Fruit fly (Drosophila melanogaster) whole organism, pupa: Measurements from ENCODE around the gene boss.

Experiments used
- CG10348 ChIP-seq: fragments of 200-800 bp; sonication (Bioruptor generic); IDR thresholded peaks from 2 replicates; pipeline ENCODE4 v1.3.6; 2022; ENCODE audit warnings: missing biosample characterization, missing genetic modification characterization
- CG12605 ChIP-seq: fragments of 200-800 bp; sonication (Bioruptor generic); IDR thresholded peaks from 2 replicates; pipeline ENCODE4 v1.3.6; 2022; ENCODE audit warnings: missing biosample characterization, missing genetic modification characterization
- CG13204 ChIP-seq: fragments of 200-800 bp; sonication (Bioruptor generic); optimal IDR thresholded peaks from 2 replicates; lab custom pipeline; 2018; ENCODE audit warnings: missing biosample characterization, mild to moderate bottlenecking, missing genetic modification characterization, moderate library complexity
- CG14655 ChIP-seq: fragments of 200-800 bp; sonication (Bioruptor generic); optimal IDR thresholded peaks from 3 replicates; lab custom pipeline; 2017; ENCODE audit warnings: mild to moderate bottlenecking, missing biosample characterization, missing genetic modification reagents, missing genetic modification characterization
- CG15710 ChIP-seq: fragments of 200-800 bp; sonication (Bioruptor generic); optimal IDR thresholded peaks from 2 replicates; lab custom pipeline; 2018; ENCODE audit warnings: missing biosample characterization, mild to moderate bottlenecking, missing genetic modification characterization, moderate library complexity
- CG17806 ChIP-seq: fragments of 200-800 bp; sonication (Bioruptor generic); optimal IDR thresholded peaks from 2 replicates; lab custom pipeline; 2018; ENCODE audit warnings: missing biosample characterization, mild to moderate bottlenecking, missing genetic modification characterization, moderate library complexity
- CG32121 ChIP-seq: fragments of 200-800 bp; sonication (Bioruptor generic); IDR thresholded peaks from 2 replicates; pipeline ENCODE4 v1.3.6; 2022; ENCODE audit warnings: missing biosample characterization, missing genetic modification characterization
- CG34367 ChIP-seq: fragments of 200-800 bp; sonication (Bioruptor generic); optimal IDR thresholded peaks from 2 replicates; lab custom pipeline; 2018; ENCODE audit warnings: missing biosample characterization, mild to moderate bottlenecking, missing genetic modification characterization
- CG4496 ChIP-seq: fragments of 200-800 bp; sonication (Bioruptor generic); IDR thresholded peaks from 3 replicates; pipeline ENCODE4 v1.3.6; 2022; ENCODE audit warnings: missing biosample characterization, missing genetic modification characterization
- CG8159 ChIP-seq: fragments of 200-800 bp; sonication (Bioruptor generic); optimal IDR thresholded peaks from 3 replicates; lab custom pipeline; 2018; ENCODE audit warnings: missing biosample characterization, mild to moderate bottlenecking, missing genetic modification characterization, moderate library complexity
- CG8301 ChIP-seq: fragments of 200-800 bp; sonication (Bioruptor generic); optimal IDR thresholded peaks from 2 replicates; lab custom pipeline; 2018; ENCODE audit warnings: missing biosample characterization, mild to moderate bottlenecking, missing genetic modification characterization
- CG9948 ChIP-seq: fragments of 200-800 bp; sonication (Bioruptor generic); optimal IDR thresholded peaks from 2 replicates; lab custom pipeline; 2018; ENCODE audit warnings: missing biosample characterization, mild to moderate bottlenecking, missing genetic modification characterization, moderate library complexity
- D1 ChIP-seq: fragments of 200-800 bp; sonication (Bioruptor generic); optimal IDR thresholded peaks from 2 replicates; lab custom pipeline; 2018; ENCODE audit warnings: missing biosample characterization, mild to moderate bottlenecking, missing genetic modification characterization, moderate library complexity
- EcR ChIP-seq: fragments of 200-800 bp; sonication (Bioruptor generic); optimal IDR thresholded peaks from 3 replicates; lab custom pipeline; 2019; ENCODE audit warnings: missing biosample characterization, missing genetic modification characterization, mild to moderate bottlenecking, moderate library complexity, missing genetic modification reagents
- Ets98B ChIP-seq: fragments of 200-800 bp; sonication (Bioruptor generic); IDR thresholded peaks from 2 replicates; pipeline ENCODE4 v1.3.6; 2022; ENCODE audit warnings: missing biosample characterization, missing genetic modification characterization
- Pif1A ChIP-seq: fragments of 200-800 bp; sonication (Bioruptor generic); optimal IDR thresholded peaks from 3 replicates; lab custom pipeline; 2016; ENCODE audit warnings: missing biosample characterization, missing genetic modification characterization
- Pif1B ChIP-seq: fragments of 200-800 bp; sonication (Bioruptor generic); optimal IDR thresholded peaks from 3 replicates; lab custom pipeline; 2016; ENCODE audit warnings: missing biosample characterization, missing genetic modification characterization
- Snoo ChIP-seq: fragments of 200-800 bp; sonication (Bioruptor generic); optimal IDR thresholded peaks from 3 replicates; lab custom pipeline; 2017; ENCODE audit warnings: missing biosample characterization, mild to moderate bottlenecking, missing genetic modification characterization, inconsistent platforms
- fd96Ca ChIP-seq: fragments of 200-800 bp; sonication (Bioruptor generic); IDR thresholded peaks from 3 replicates; pipeline ENCODE4 v1.3.6; 2022; ENCODE audit warnings: missing biosample characterization, missing genetic modification characterization
- gl ChIP-seq: fragments of 200-800 bp; sonication (Bioruptor generic); optimal IDR thresholded peaks from 2 replicates; lab custom pipeline; 2018; ENCODE audit warnings: missing biosample characterization, mild to moderate bottlenecking, missing genetic modification characterization
- rn ChIP-seq: fragments of 200-800 bp; sonication (Bioruptor generic); IDR thresholded peaks from 2 replicates; pipeline ENCODE4 v1.3.6; 2022; ENCODE audit warnings: missing biosample characterization, missing genetic modification characterization

boss gene

DNA sequence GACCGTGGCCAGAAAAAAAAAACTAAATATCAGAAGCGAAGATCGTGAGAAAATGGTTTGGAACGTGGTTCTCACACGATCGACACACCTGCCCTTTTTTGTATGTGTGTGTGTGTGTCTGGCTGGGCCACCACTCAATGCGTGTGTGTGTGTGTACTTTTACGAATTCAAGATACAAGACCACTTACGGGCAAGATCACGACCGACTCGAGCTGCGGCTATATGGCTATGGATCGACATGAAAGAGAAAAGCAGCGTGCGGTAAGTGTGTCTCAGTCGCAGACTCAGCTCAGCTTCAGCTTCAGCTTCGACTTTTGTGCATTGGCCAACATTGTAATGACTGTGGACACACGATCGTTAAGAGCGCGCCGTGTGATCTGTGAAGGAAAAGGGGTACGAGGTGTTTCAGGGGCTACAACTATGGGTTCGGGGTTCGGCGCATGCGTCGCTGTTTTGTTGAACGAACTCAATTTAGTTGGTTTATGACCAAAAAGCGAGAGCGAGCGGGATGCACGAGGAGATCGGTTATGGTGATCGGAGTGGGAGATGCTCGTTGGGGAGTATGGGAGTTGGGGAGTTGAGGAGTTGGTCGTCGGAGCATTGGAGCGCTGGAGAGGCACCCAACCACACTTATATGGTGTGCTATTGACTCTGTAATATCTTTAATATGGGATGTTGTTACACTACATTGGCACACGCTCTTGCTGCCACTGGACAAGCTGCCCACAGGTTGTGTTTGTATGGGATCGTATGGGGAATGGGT lies 41.0 kb downstream of the boss start:
- TF ChIP-seq CG4496 (no peak), Pif1A (GFP tag; lab: Kevin White, UChicago) (peak; percentile 24), CG14655 (GFP tag; lab: Kevin White, UChicago) (no peak), CG34367 (no peak), gl (tag; lab: Kevin White, UChicago) (no peak), CG8159 (tag; lab: Kevin White, UChicago) (no peak), EcR (GFP tag; lab: Kevin White, UChicago) (peak; percentile 53), Pif1B (GFP tag; lab: Kevin White, UChicago) (peak; percentile 38), fd96Ca (GFP tag; lab: Robert Waterston, UW) (no peak), CG13204 (GFP tag; lab: Kevin White, UChicago) (peak; percentile 75), CG17806 (no peak), rn (no peak), CG32121 (no peak), CG10348 (GFP tag; lab: Robert Waterston, UW) (no peak), CG9948 (tag; lab: Kevin White, UChicago) (no peak), CG12605 (GFP tag; lab: Robert Waterston, UW) (no peak)

dm6 chr3R:26004377-26005000 lies 42.7 kb downstream of the boss start:
- no peak for TF ChIP-seq CG8301
- TF ChIP-seq CG32121 = 0 out of 2 replicates have a peak, but pooled peaks have one; percentile 12
- no peak for TF ChIP-seq fd96Ca (GFP tag; lab: Robert Waterston, UW)
- TF ChIP-seq CG34367 = peak; percentile 32
- TF ChIP-seq CG8159 (tag; lab: Kevin White, UChicago) = peak; percentile 69
- TF ChIP-seq Pif1A (GFP tag; lab: Kevin White, UChicago) = peak; percentile 34
- TF ChIP-seq CG15710 (tag; lab: Kevin White, UChicago) = peak; percentile 53
- peak; percentile 89 for TF ChIP-seq CG13204 (GFP tag; lab: Kevin White, UChicago)
- TF ChIP-seq EcR (GFP tag; lab: Kevin White, UChicago) = peak; percentile 85
- TF ChIP-seq CG14655 (GFP tag; lab: Kevin White, UChicago) = no peak
- peak; percentile 10 for TF ChIP-seq D1
- peak; percentile 82 for TF ChIP-seq gl (tag; lab: Kevin White, UChicago)
- TF ChIP-seq Pif1B (GFP tag; lab: Kevin White, UChicago) = no peak
- TF ChIP-seq CG17806 = peak; percentile 20
- peak; percentile 32; the same call in 1 of the 2 replicates for TF ChIP-seq CG12605 (GFP tag; lab: Robert Waterston, UW)
- no peak for TF ChIP-seq Ets98B (GFP tag; lab: Robert Waterston, UW)
- TF ChIP-seq rn = no peak

DNA sequence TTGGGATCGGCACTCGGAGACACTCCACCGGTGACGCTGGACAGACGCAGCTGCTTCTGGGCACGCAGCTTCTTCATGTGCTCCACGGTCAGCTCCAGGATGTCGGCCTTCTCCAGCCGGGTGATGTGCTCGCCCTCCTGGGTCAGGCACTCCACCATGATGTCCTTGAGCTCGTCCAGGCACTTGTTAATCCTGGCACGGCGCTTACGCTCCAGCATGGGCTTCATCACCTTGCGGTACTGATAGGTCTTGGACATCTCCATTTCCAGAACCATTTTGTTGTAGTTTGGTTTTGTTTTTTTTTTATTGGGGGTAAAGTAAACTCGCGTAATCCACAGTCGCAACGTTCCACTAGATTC lies 43.8 kb downstream of the boss start:
- no peak for TF ChIP-seq CG4496
- TF ChIP-seq rn = no peak
- no peak for TF ChIP-seq CG10348 (GFP tag; lab: Robert Waterston, UW)
- TF ChIP-seq CG9948 (tag; lab: Kevin White, UChicago) = no peak
- no peak for TF ChIP-seq CG34367
- TF ChIP-seq CG17806 = no peak
- TF ChIP-seq Pif1A (GFP tag; lab: Kevin White, UChicago) = no peak
- TF ChIP-seq CG8159 (tag; lab: Kevin White, UChicago) = no peak
- TF ChIP-seq Snoo (tag; lab: Kevin White, UChicago) = no peak
- no peak for TF ChIP-seq EcR (GFP tag; lab: Kevin White, UChicago)
- TF ChIP-seq fd96Ca (GFP tag; lab: Robert Waterston, UW) = no peak
- no peak for TF ChIP-seq CG8301
- TF ChIP-seq CG12605 (GFP tag; lab: Robert Waterston, UW) = no peak
- TF ChIP-seq CG32121 = no peak
- no peak for TF ChIP-seq CG13204 (GFP tag; lab: Kevin White, UChicago)
- TF ChIP-seq CG15710 (tag; lab: Kevin White, UChicago) = no peak
- no peak for TF ChIP-seq Pif1B (GFP tag; lab: Kevin White, UChicago)
- TF ChIP-seq CG14655 (GFP tag; lab: Kevin White, UChicago) = no peak
- TF ChIP-seq, all 21 proteins: peak for 0

dm6 chr3R:26005978-26006934 lies 44.5 kb downstream of the boss start:
- peak; percentile 12 for TF ChIP-seq CG14655 (GFP tag; lab: Kevin White, UChicago)
- TF ChIP-seq Snoo (tag; lab: Kevin White, UChicago) = peak; percentile 37
- peak; percentile 35 for TF ChIP-seq CG34367
- TF ChIP-seq gl (tag; lab: Kevin White, UChicago) = peak; percentile 60
- TF ChIP-seq EcR (GFP tag; lab: Kevin White, UChicago) = peak; percentile 94
- peak; percentile 11 for TF ChIP-seq CG17806
- peak; percentile 40 for TF ChIP-seq CG8159 (tag; lab: Kevin White, UChicago)
- TF ChIP-seq CG12605 (GFP tag; lab: Robert Waterston, UW) = peak; percentile 37
- no peak for TF ChIP-seq CG9948 (tag; lab: Kevin White, UChicago)
- TF ChIP-seq CG8301 = peak; percentile 14
- peak; percentile 48; the same call in 2 of the 3 replicates for TF ChIP-seq CG4496
- TF ChIP-seq Pif1A (GFP tag; lab: Kevin White, UChicago) = peak; percentile 11
- peak; percentile 50 for TF ChIP-seq CG15710 (tag; lab: Kevin White, UChicago)
- TF ChIP-seq D1 = no peak
- no peak for TF ChIP-seq CG10348 (GFP tag; lab: Robert Waterston, UW)
- TF ChIP-seq fd96Ca (GFP tag; lab: Robert Waterston, UW) = peak; percentile 62; the same call in 2 of the 3 replicates
- TF ChIP-seq Pif1B (GFP tag; lab: Kevin White, UChicago) = peak; percentile 34
- peak; percentile 39; the same call in 1 of the 2 replicates for TF ChIP-seq Ets98B (GFP tag; lab: Robert Waterston, UW)
- TF ChIP-seq CG32121 = no peak
- 0 out of 2 replicates have a peak, but pooled peaks have one; percentile 13 for TF ChIP-seq rn
- peak; percentile 98 for TF ChIP-seq CG13204 (GFP tag; lab: Kevin White, UChicago)
- TF ChIP-seq, all 21 proteins: peak for 17
